Fruit fly (Drosophila melanogaster): ENCODE measurements around the gene Hsc70-2.

Gene Hsc70-2

dm6 chr3R:13091666-13092065 lies 47.1 kb downstream of the Hsc70-2 start (continued):
- peak; percentile 25 for TF ChIP-seq CG32006 (GFP tag; optimal IDR thresholded peaks at IDR 0.05)
- peak; percentile 7 for TF ChIP-seq net (GFP tag; optimal IDR thresholded peaks at IDR 0.05)
- peak; percentile 74 for TF ChIP-seq Eip78C (GFP tag)
- TF ChIP-seq CG3032 (tag; optimal IDR thresholded peaks at IDR 0.05) = no peak
- TF ChIP-seq CG15336 (GFP tag; IDR thresholded peaks at IDR 0.05) = no peak
- TF ChIP-seq acj6 (GFP tag; optimal IDR thresholded peaks at IDR 0.05) = peak; percentile 2
- peak; percentile 24 for TF ChIP-seq spab (GFP tag; optimal IDR thresholded peaks at IDR 0.05)
- peak; percentile 6 for TF ChIP-seq CG1621 (tag; optimal IDR thresholded peaks at IDR 0.05)
- TF ChIP-seq svp (GFP tag) = peak; percentile 58
- peak; percentile 37 for TF ChIP-seq CG3919 (GFP tag; optimal IDR thresholded peaks at IDR 0.05)

All from whole organism, prepupa.